Worm (Caenorhabditis elegans) whole organism, midembryonic: ENCODE results near the gene W08F4.10.

Experiments used
- flt-1 ChIP-seq: fragments of 200-800 bp; sonication (Bioruptor generic); IDR thresholded peaks from 2 replicates; pipeline ENCODE4 v1.3.6; 2022; ENCODE audit warnings: missing genetic modification characterization, missing compliant biosample characterization
- ztf-29 ChIP-seq: fragments of 200-800 bp; sonication (Bioruptor generic); IDR thresholded peaks from 2 replicates; pipeline ENCODE4 v1.3.6; 2022; ENCODE audit warnings: missing genetic modification reagents, missing genetic modification characterization, missing compliant biosample characterization

DNA sequence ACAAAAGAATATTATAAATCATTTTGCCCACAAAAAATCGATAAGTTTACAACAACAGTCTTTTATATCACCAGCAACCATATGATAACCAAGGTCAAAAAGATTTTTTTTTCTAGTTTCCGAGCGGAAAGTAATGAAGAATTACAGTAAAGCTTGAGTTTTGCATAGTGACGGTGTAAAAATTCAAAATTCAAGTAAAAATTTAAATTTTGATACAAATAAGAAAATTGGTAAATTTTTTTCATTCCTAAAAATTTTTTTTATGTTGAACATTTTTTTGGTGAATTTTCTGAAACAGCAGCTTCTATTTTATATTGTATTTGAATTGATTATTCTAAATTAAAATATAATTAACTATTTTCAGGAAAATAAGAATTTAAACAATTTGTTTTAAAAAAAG, 22.2 kb downstream of the W08F4.10 start, which contains the start of gene W08F4.5:
- TF ChIP-seq flt-1 (no peak), ztf-29 (GFP tag; lab: Robert Waterston, UW) (no peak)
